Worm (Caenorhabditis elegans): Measurements from ENCODE around the gene dex-1.
A peak's percentile ranks its signal among the peaks of the same experiment; 100 is the strongest.

dex-1 gene

DNA sequence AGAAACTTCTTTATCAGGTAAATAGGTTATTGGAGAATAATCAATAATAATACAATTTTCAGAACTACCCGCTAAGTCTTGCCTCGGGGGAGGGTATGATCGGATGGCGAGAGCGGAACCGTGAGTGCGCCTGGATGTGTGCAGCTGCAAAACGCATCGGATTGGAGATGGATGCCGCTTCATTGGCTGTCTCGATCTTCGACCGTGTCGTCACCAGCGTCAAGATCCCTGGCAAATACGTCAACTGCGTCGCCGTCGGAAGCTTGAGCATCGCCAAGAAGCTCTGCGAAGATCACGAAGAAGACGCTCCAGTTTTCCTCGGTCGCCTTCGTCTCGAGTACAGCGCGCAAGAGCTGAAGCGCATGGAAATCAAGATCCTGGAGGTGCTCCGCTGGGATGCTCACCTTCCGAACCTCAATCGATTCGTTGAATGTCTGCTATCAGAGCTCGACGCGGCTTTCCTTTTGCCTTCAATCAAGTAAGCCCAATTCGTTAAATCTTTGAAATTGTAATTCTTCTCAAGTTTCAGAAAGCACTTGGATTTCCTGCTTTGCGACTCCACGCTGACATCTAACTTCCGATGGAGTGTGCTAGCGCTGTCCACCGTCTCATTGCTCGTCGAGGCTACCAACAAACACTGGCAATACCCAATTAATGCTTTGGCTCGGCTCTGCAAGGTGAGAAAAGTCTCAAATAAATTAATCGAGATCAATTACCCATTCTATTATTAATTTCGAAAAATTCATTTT lies 21.0 kb upstream of the dex-1 start:
- TF ChIP-seq nhr-11 (tag; optimal IDR thresholded peaks at IDR 0.05), result no peak
- no peak for TF ChIP-seq gmeb-1 (tag; optimal IDR thresholded peaks at IDR 0.05)
- TF ChIP-seq ZK546.5 (tag; optimal IDR thresholded peaks at IDR 0.05), result no peak
- TF ChIP-seq alr-1 (tag; optimal IDR thresholded peaks at IDR 0.05), result no peak
- TF ChIP-seq nhr-77 (tag; optimal IDR thresholded peaks at IDR 0.05), result no peak
- TF ChIP-seq lsy-2 (tag; optimal IDR thresholded peaks at IDR 0.05), result peak in 1 of 2 experiments; percentile 5
- TF ChIP-seq ztf-11 (tag; optimal IDR thresholded peaks at IDR 0.05), result no peak
- TF ChIP-seq Y55F3AM.14 (GFP tag; optimal IDR thresholded peaks at IDR 0.05), result no peak
- TF ChIP-seq nhr-21 (tag; optimal IDR thresholded peaks at IDR 0.05), result no peak

DNA sequence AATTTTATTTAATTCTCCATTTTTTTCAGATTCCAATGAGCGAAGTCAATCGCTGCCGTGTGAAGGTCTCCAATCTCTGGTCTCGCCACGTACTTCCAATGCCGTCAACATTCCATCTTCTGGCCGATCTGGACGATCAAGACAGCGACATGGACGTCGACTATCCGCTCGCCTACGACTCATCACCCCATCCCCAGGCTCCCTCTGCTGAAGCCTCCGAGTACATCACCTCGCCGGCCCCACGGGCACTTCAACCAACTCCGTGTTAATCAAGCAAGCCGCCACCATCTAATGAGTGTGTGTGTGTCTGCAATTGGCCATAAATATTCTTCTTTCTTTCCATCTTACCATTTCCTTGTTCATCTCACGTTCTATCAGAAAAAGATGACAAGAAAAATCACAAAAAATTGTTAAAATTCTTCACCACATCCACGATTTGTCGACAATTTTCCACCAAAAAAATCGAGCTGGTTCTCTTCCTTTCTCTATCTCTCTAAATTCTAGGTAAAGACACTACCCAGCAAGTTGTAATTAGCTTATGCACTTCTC lies 20.4 kb upstream of the dex-1 start:
- peak; percentile 43 for TF ChIP-seq ama-1 (optimal IDR thresholded peaks at IDR 0.05)
- TF ChIP-seq ZK546.5 (tag; optimal IDR thresholded peaks at IDR 0.05), result no peak

DNA sequence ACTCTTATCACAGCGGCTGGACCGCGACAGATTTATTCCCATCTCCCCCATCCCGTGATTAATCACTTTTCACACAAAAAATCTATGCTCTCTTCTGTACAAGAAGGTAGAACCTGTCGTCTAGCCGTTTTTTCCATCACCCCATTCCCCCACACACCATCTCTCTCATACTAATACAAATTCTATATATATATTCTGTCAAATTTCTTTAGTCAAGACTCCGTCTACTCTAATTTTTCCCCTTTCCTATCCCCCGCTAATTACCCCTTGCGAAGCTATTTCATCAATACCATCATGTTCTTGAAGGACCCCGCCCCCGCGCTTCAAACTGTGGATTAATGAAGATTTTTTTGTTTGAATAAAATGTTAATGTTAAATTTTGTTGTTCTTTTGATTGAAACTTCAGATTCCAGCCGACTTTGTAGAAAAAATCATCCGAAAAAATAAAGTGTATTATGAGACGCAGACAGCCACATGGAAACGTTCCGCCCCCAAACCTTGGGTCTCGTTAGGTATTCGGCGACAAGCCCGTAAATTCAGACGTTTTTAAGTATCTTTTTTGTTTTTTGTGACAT lies 19.8 kb upstream of the dex-1 start:
- no peak for TF ChIP-seq nhr-129 (tag; optimal IDR thresholded peaks at IDR 0.05)
- peak; percentile 62 for TF ChIP-seq nhr-25 (tag; optimal IDR thresholded peaks at IDR 0.05)
- peak; percentile 62 for TF ChIP-seq nhr-21 (tag; optimal IDR thresholded peaks at IDR 0.05)
- TF ChIP-seq sma-3 (GFP tag; optimal IDR thresholded peaks at IDR 0.05), result peak; percentile 39
- no peak for TF ChIP-seq ztf-1 (GFP tag; conservative IDR thresholded peaks at IDR 0.05)
- peak; percentile 65 for TF ChIP-seq crh-2 (tag; optimal IDR thresholded peaks at IDR 0.05)
- peak; percentile 41 for TF ChIP-seq gmeb-1 (tag; optimal IDR thresholded peaks at IDR 0.05)
- peak; percentile 5 for TF ChIP-seq fos-1 (tag; optimal IDR thresholded peaks at IDR 0.05)

DNA sequence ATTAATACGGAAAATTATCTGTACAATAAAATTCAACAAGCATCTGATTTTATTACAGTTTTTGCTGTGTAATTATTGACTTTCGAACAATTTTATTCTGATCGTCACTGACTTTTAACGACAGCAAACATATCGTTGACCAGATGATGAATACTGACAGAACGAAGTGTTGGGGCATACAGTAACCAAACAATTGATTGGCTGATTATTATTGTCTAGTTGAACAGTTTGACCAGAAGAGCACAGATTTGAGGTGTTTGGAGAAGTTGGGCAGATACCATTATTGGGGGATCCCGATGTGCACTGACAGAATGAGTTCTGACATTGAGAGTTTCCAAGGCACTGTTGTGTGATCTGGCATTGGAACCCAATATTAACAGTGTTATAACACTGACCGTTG lies 19.0 kb upstream of the dex-1 start:
- TF ChIP-seq nhr-21 (tag; optimal IDR thresholded peaks at IDR 0.05) (no peak), sem-4 (tag; optimal IDR thresholded peaks at IDR 0.05) (no peak), aly-2 (tag; optimal IDR thresholded peaks at IDR 0.05) (no peak), nhr-23 (tag; optimal IDR thresholded peaks at IDR 0.05) (no peak), gmeb-1 (tag; optimal IDR thresholded peaks at IDR 0.05) (no peak), mdl-1 (tag; optimal IDR thresholded peaks at IDR 0.05) (no peak), sma-3 (GFP tag; optimal IDR thresholded peaks at IDR 0.05) (no peak), lsy-2 (tag; optimal IDR thresholded peaks at IDR 0.05) (no peak), alr-1 (tag; optimal IDR thresholded peaks at IDR 0.05) (no peak), blmp-1 (tag; optimal IDR thresholded peaks at IDR 0.05; ENCODE audit: insufficient read depth) (no peak), dmd-4 (tag; optimal IDR thresholded peaks at IDR 0.05) (no peak), nhr-77 (tag; optimal IDR thresholded peaks at IDR 0.05) (no peak), fos-1 (tag; optimal IDR thresholded peaks at IDR 0.05) (no peak), snpc-4 (tag; optimal IDR thresholded peaks at IDR 0.05) (no peak)

DNA sequence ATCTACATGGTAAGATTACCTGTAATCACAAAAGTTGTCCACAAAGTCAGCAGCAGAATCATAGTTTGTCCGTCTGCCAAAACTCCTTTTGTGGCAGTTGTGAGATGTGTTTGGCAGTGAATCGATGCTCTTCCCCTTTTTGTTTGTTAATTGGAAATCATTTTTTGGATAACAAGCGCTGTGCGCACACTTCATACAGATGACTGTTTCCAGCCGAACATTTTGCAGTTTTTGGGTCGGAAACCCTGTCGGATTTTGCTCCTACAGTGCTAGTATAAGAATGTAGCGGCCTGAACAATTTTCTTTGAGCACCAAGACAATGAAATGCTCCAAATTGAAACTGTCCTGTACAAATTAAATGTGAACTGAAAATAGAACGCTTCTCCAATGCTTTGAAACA lies 17.2 kb upstream of the dex-1 start, which contains the start of gene D1044.7:
Gene D1044.7 (minus strand): TSS at position 101 of the 400 bp plus-strand sequence.
- TF ChIP-seq mdl-1 (tag; optimal IDR thresholded peaks at IDR 0.05), result no peak
- TF ChIP-seq blmp-1 (tag; optimal IDR thresholded peaks at IDR 0.05; ENCODE audit: insufficient read depth), result no peak
- no peak for TF ChIP-seq egl-27 (tag; optimal IDR thresholded peaks at IDR 0.05)
- TF ChIP-seq fos-1 (tag; optimal IDR thresholded peaks at IDR 0.05), result no peak
- no peak for TF ChIP-seq nhr-10 (tag; optimal IDR thresholded peaks at IDR 0.05)
- no peak for TF ChIP-seq elt-1 (tag; optimal IDR thresholded peaks at IDR 0.05)
- no peak for TF ChIP-seq dmd-4 (tag; optimal IDR thresholded peaks at IDR 0.05)
- no peak for TF ChIP-seq peb-1 (tag; optimal IDR thresholded peaks at IDR 0.05)

DNA sequence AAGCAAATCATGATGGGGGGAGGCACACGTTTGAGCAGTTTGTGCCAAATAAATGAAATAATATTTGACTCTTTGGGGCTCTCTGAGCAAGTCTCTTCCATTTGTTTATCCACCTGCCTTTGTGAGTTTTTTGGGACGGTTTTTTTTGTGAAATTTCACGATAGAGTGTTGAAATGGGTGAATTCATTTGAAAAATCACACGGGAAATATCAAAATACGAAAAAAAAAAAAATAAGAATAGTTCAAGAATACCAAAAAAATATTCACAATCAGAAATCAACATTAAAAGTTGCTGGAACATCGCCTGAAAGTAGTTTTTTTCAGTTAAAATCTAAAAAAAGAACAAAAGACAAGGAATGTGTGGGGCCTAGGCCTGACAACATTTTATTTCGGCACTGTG lies 13.4 kb upstream of the dex-1 start, which contains the start of gene pqn-25:
Gene pqn-25 (minus strand): TSS at position 101 of the 400 bp plus-strand sequence.
- no peak for TF ChIP-seq ceh-82 (tag; optimal IDR thresholded peaks at IDR 0.05)
- no peak for TF ChIP-seq crh-2 (tag; optimal IDR thresholded peaks at IDR 0.05)
- no peak for TF ChIP-seq ceh-16 (tag; optimal IDR thresholded peaks at IDR 0.05)
- TF ChIP-seq ztf-1 (GFP tag; conservative IDR thresholded peaks at IDR 0.05), result no peak
- no peak for TF ChIP-seq elt-3 (tag; optimal IDR thresholded peaks at IDR 0.05)
- no peak for TF ChIP-seq nhr-77 (tag; optimal IDR thresholded peaks at IDR 0.05)
- no peak for TF ChIP-seq R02D3.7 (tag; optimal IDR thresholded peaks at IDR 0.05)
- TF ChIP-seq nhr-21 (tag; optimal IDR thresholded peaks at IDR 0.05), result no peak
- TF ChIP-seq nhr-25 (tag; optimal IDR thresholded peaks at IDR 0.05), result no peak
- no peak for TF ChIP-seq ama-1 (optimal IDR thresholded peaks at IDR 0.05)
- TF ChIP-seq egl-27 (tag; optimal IDR thresholded peaks at IDR 0.05), result no peak
- TF ChIP-seq nhr-11 (tag; optimal IDR thresholded peaks at IDR 0.05), result no peak
- TF ChIP-seq unc-39 (tag; optimal IDR thresholded peaks at IDR 0.05), result no peak
- TF ChIP-seq elt-1 (tag; optimal IDR thresholded peaks at IDR 0.05), result no peak

All from whole organism, L2 larva.